Fruit fly (Drosophila melanogaster) whole organism, embryonic: ENCODE measurements around the gene Hexo2.

Experiments used
- Antp ChIP-seq: fragments of 200-800 bp; sonication (Bioruptor generic); optimal IDR thresholded peaks from 3 replicates; lab custom pipeline; 2016; ENCODE audit warnings: missing biosample characterization, missing genetic modification characterization
- CG10274 ChIP-seq: fragments of 200-800 bp; sonication (Bioruptor generic); optimal IDR thresholded peaks from 3 replicates; lab custom pipeline; 2017; ENCODE audit warnings: missing biosample characterization, mild to moderate bottlenecking, missing genetic modification characterization
- CG12219 ChIP-seq: fragments of 200-800 bp; sonication (Bioruptor generic); optimal IDR thresholded peaks from 3 replicates; lab custom pipeline; 2018; ENCODE audit warnings: missing biosample characterization, mild to moderate bottlenecking, missing genetic modification characterization
- CG12942 ChIP-seq: fragments of 200-800 bp; sonication (Bioruptor generic); optimal IDR thresholded peaks from 3 replicates; lab custom pipeline; 2016; ENCODE audit warnings: missing biosample characterization, missing genetic modification characterization
- CG1647 ChIP-seq: fragments of 200-800 bp; sonication (Bioruptor generic); optimal IDR thresholded peaks from 3 replicates; lab custom pipeline; 2016; ENCODE audit warnings: missing biosample characterization, missing genetic modification characterization
- CG17568 ChIP-seq: fragments of 200-800 bp; sonication (Bioruptor generic); optimal IDR thresholded peaks from 2 replicates; lab custom pipeline; 2018; ENCODE audit warnings: missing biosample characterization, mild to moderate bottlenecking, missing genetic modification characterization, moderate library complexity
- CG18262 ChIP-seq: fragments of 200-800 bp; optimal IDR thresholded peaks from 3 replicates; lab custom pipeline; 2019; ENCODE audit warnings: missing biosample characterization, mild to moderate bottlenecking, missing genetic modification characterization, moderate library complexity
- CG2129 ChIP-seq: fragments of 200-800 bp; sonication (Bioruptor generic); IDR thresholded peaks from 2 replicates; pipeline ENCODE4 v1.3.6; 2022; ENCODE audit warnings: missing biosample characterization, missing genetic modification characterization; ENCODE audit not compliant: partially characterized antibody
- CG30020 ChIP-seq: fragments of 200-800 bp; optimal IDR thresholded peaks from 2 replicates; lab custom pipeline; 2019; ENCODE audit warnings: missing biosample characterization, mild to moderate bottlenecking, missing genetic modification characterization, moderate library complexity
- CG32772 ChIP-seq: fragments of 200-800 bp; sonication (Bioruptor generic); IDR thresholded peaks from 2 replicates; pipeline ENCODE4 v1.3.6; 2022; ENCODE audit warnings: missing biosample characterization, missing genetic modification characterization
- CG3726 ChIP-seq: fragments of 200-800 bp; sonication (Bioruptor generic); IDR thresholded peaks from 3 replicates; pipeline ENCODE4, ENCODE4 v1.3.6; 2022; ENCODE audit warnings: missing biosample characterization, missing genetic modification characterization
- CG4360 ChIP-seq: fragments of 200-800 bp; sonication (Bioruptor generic); IDR thresholded peaks from 2 replicates; pipeline ENCODE4 v1.3.6; 2022; ENCODE audit warnings: missing biosample characterization, missing genetic modification characterization
- CG4617 ChIP-seq: fragments of 200-800 bp; sonication (Bioruptor generic); optimal IDR thresholded peaks from 3 replicates; lab custom pipeline; 2016; ENCODE audit warnings: missing biosample characterization, missing genetic modification characterization, borderline replicate concordance
- CG4820 ChIP-seq: fragments of 200-800 bp; sonication (Bioruptor generic); optimal IDR thresholded peaks from 3 replicates; lab custom pipeline; 2016; ENCODE audit warnings: missing biosample characterization, missing genetic modification characterization
- CG6854 ChIP-seq: fragments of 200-800 bp; sonication (Bioruptor generic); optimal IDR thresholded peaks from 3 replicates; lab custom pipeline; 2017; ENCODE audit warnings: missing biosample characterization, mild to moderate bottlenecking, missing genetic modification characterization
- CG7839 ChIP-seq: fragments of 200-800 bp; sonication (Bioruptor generic); optimal IDR thresholded peaks from 3 replicates; lab custom pipeline; 2018; ENCODE audit warnings: missing biosample characterization, mild to moderate bottlenecking, missing genetic modification characterization, moderate library complexity
- CG8765 ChIP-seq: fragments of 200-800 bp; sonication (Bioruptor generic); IDR thresholded peaks from 2 replicates; pipeline ENCODE4 v1.3.6; 2022; ENCODE audit warnings: missing biosample characterization, missing genetic modification characterization
- CG9817 ChIP-seq: fragments of 200-800 bp; sonication (Bioruptor generic); optimal IDR thresholded peaks from 2 replicates; lab custom pipeline; 2018; ENCODE audit warnings: missing biosample characterization, mild to moderate bottlenecking, missing genetic modification characterization, moderate library complexity
- CkIIα-i1 ChIP-seq: fragments of 200-800 bp; sonication (Bioruptor generic); IDR thresholded peaks from 2 replicates; pipeline ENCODE4 v1.3.6; 2022; ENCODE audit warnings: missing biosample characterization, missing genetic modification characterization
- CoRest ChIP-seq: fragments of 200-800 bp; sonication (Bioruptor generic); optimal IDR thresholded peaks from 3 replicates; lab custom pipeline; 2018; ENCODE audit warnings: missing biosample characterization, mild to moderate bottlenecking, missing genetic modification characterization, moderate library complexity
- Dll ChIP-seq: fragments of 200-800 bp; sonication (Bioruptor generic); IDR thresholded peaks from 4 replicates; pipeline ENCODE4 v1.3.6; 2022; ENCODE audit warnings: missing biosample characterization, missing genetic modification characterization; ENCODE audit not compliant: partially characterized antibody
- Dp ChIP-seq: fragments of 200-800 bp; sonication (Bioruptor generic); optimal IDR thresholded peaks from 2 replicates; lab custom pipeline; 2018; ENCODE audit warnings: missing biosample characterization, mild to moderate bottlenecking, missing genetic modification characterization, moderate library complexity
- Dref ChIP-seq: fragments of 200-800 bp; sonication (Bioruptor generic); IDR thresholded peaks from 2 replicates; pipeline ENCODE4 v1.3.6; 2022; ENCODE audit warnings: missing biosample characterization, missing genetic modification characterization
- Elba2 ChIP-seq: fragments of 200-800 bp; sonication (Bioruptor generic); optimal IDR thresholded peaks from 3 replicates; lab custom pipeline; 2016; ENCODE audit warnings: missing biosample characterization, missing genetic modification characterization
- H2.0 ChIP-seq: fragments of 200-800 bp; sonication (Bioruptor generic); IDR thresholded peaks from 2 replicates; pipeline ENCODE4 v1.3.6; 2022; ENCODE audit warnings: missing biosample characterization, missing genetic modification characterization
- Hmx ChIP-seq: fragments of 200-800 bp; sonication (Bioruptor generic); optimal IDR thresholded peaks from 2 replicates; lab custom pipeline; 2016; ENCODE audit warnings: missing biosample characterization, missing genetic modification characterization
- Hr51 ChIP-seq, 2 experiments: fragments of 200-800 bp; sonication (Bioruptor generic); optimal IDR thresholded peaks; 2 replicates in 1 of 2; 3 replicates in 1 of 2; lab custom pipeline; 2016 to 2018; ENCODE audit warnings: missing biosample characterization in 2 of 2, missing genetic modification characterization in 2 of 2, mild to moderate bottlenecking in 1 of 2, moderate library complexity in 1 of 2
- Lpt ChIP-seq: fragments of >200 bp; optimal IDR thresholded peaks from 2 replicates; lab custom pipeline; 2018; ENCODE audit warnings: missing biosample characterization, missing genetic modification characterization
- ap ChIP-seq: fragments of 200-800 bp; sonication (Bioruptor generic); IDR thresholded peaks from 2 replicates; pipeline ENCODE4 v1.3.6; 2022; ENCODE audit warnings: missing biosample characterization, missing genetic modification characterization
- bigmax ChIP-seq: fragments of 200-800 bp; sonication (Bioruptor generic); optimal IDR thresholded peaks from 2 replicates; lab custom pipeline; 2018; ENCODE audit warnings: missing biosample characterization, mild to moderate bottlenecking, missing genetic modification characterization
- bowl ChIP-seq: fragments of 200-800 bp; sonication (Bioruptor generic); IDR thresholded peaks from 2 replicates; pipeline ENCODE4 v1.3.6; 2022; ENCODE audit warnings: missing biosample characterization, missing genetic modification characterization
- danr ChIP-seq: fragments of 200-800 bp; sonication (Bioruptor generic); IDR thresholded peaks from 2 replicates; pipeline ENCODE4 v1.3.6; 2022; ENCODE audit warnings: missing biosample characterization, missing genetic modification characterization
- fd64A ChIP-seq: fragments of 200-800 bp; sonication (Bioruptor generic); optimal IDR thresholded peaks from 3 replicates; lab custom pipeline; 2018; ENCODE audit warnings: missing biosample characterization, mild to moderate bottlenecking, missing genetic modification characterization
- grau ChIP-seq: fragments of 200-800 bp; optimal IDR thresholded peaks from 3 replicates; lab custom pipeline; 2019; ENCODE audit warnings: missing biosample characterization, mild to moderate bottlenecking, missing genetic modification characterization, moderate library complexity
- hbn ChIP-seq: fragments of 200-800 bp; sonication (Bioruptor generic); IDR thresholded peaks from 2 replicates; pipeline ENCODE4 v1.3.6; 2022; ENCODE audit warnings: missing biosample characterization, missing genetic modification characterization; ENCODE audit not compliant: partially characterized antibody
- her ChIP-seq: fragments of 200-800 bp; sonication (Bioruptor generic); optimal IDR thresholded peaks from 2 replicates; lab custom pipeline; 2016; ENCODE audit warnings: missing biosample characterization, missing genetic modification characterization
- insv ChIP-seq, 2 experiments: fragments of 200-800 bp; sonication (Bioruptor generic); optimal IDR thresholded peaks; 3 replicates each; lab custom pipeline; 2016 to 2018; ENCODE audit warnings: missing biosample characterization in 2 of 2, missing genetic modification characterization in 2 of 2
- inv ChIP-seq: fragments of 200-800 bp; sonication (Bioruptor generic); IDR thresholded peaks from 2 replicates; pipeline ENCODE4 v1.3.6; 2022; ENCODE audit warnings: missing biosample characterization, missing genetic modification characterization; ENCODE audit not compliant: partially characterized antibody
- knrl ChIP-seq: fragments of 200-800 bp; sonication (Bioruptor generic); IDR thresholded peaks from 3 replicates; pipeline ENCODE4 v1.3.6; 2022; ENCODE audit warnings: missing biosample characterization, missing genetic modification characterization; ENCODE audit not compliant: partially characterized antibody
- oc ChIP-seq: fragments of 200-800 bp; sonication (Bioruptor generic); optimal IDR thresholded peaks from 2 replicates; lab custom pipeline; 2018; ENCODE audit warnings: missing biosample characterization, mild to moderate bottlenecking, missing genetic modification characterization, moderate library complexity
- pb ChIP-seq: fragments of 200-800 bp; sonication (Bioruptor generic); optimal IDR thresholded peaks from 3 replicates; lab custom pipeline; 2016; ENCODE audit warnings: missing biosample characterization, missing genetic modification characterization
- rib ChIP-seq: fragments of 200-800 bp; sonication (Bioruptor generic); IDR thresholded peaks from 2 replicates; pipeline ENCODE4 v1.3.6; 2022; ENCODE audit warnings: missing biosample characterization, missing genetic modification characterization
- sens ChIP-seq: fragments of 200-800 bp; sonication (Bioruptor generic); peaks from one replicate; lab custom pipeline; 2016; ENCODE audit warnings: missing biosample characterization, missing genetic modification characterization
- sug ChIP-seq: fragments of 200-800 bp; optimal IDR thresholded peaks from 2 replicates; lab custom pipeline; 2019; ENCODE audit warnings: missing biosample characterization, mild to moderate bottlenecking, missing genetic modification characterization, moderate library complexity
- twi ChIP-seq: fragments of 200-800 bp; optimal IDR thresholded peaks from 2 replicates; lab custom pipeline; 2019; ENCODE audit warnings: missing biosample characterization, mild to moderate bottlenecking, missing genetic modification characterization, moderate library complexity
- vnd ChIP-seq: fragments of 200-800 bp; sonication (Bioruptor generic); IDR thresholded peaks from 3 replicates; pipeline ENCODE4 v1.3.6; 2022; ENCODE audit warnings: missing biosample characterization, missing genetic modification characterization; ENCODE audit not compliant: partially characterized antibody

Gene Hexo2

DNA sequence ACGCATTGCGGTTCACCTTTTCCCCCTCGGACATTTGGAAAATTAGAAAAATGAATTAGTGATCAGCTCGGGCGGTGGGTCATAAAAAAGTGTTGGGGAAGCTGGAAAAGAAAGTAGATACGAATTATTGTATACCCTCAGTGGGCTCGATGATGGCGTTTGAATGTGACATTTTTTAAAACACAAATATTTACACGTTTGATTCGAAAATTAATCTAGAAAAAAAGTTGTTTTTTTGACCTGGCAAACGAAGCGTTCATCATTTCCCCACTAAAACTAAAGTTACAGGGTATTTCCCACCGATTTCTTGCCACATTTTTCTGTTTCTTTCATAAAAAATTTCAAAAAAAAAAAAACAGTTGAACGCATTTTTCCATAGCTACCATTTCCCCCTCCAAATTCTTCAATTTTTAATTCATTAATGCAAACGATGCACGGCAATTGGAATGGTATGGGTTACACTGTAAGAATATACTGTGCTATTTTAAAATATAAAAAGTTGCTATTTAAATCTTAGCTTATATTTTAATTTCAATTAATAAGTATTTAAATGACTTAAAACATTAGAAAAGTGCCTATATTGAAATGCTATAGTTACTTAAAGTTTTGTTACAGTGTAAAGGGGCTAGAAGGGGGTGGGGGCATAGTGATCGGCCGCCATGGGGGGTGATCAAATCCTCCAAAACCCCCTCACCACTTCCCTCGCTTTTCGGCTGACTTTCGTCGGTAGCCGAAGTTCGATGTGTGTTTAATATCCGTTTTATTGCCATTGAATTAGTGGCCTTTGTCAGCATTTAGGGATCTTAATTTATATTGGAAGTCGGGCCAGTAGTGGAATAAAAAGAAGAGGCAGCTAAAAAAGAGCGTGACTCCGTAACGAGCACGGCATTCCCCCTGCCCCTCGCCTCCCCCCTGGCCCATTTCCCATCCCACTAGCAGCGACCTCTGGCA is 37.8 kb upstream of the Hexo2 start (continued):
- TF ChIP-seq H2.0 (GFP tag; lab: Robert Waterston, UW) = peak; percentile 46; the same call in 1 of the 2 replicates
- TF ChIP-seq sens = peak; percentile 87
- TF ChIP-seq rib = no peak
- peak; percentile 24 for TF ChIP-seq CG4820 (GFP tag; lab: Kevin White, UChicago)
- TF ChIP-seq bigmax (GFP tag; lab: Kevin White, UChicago) = no peak

DNA sequence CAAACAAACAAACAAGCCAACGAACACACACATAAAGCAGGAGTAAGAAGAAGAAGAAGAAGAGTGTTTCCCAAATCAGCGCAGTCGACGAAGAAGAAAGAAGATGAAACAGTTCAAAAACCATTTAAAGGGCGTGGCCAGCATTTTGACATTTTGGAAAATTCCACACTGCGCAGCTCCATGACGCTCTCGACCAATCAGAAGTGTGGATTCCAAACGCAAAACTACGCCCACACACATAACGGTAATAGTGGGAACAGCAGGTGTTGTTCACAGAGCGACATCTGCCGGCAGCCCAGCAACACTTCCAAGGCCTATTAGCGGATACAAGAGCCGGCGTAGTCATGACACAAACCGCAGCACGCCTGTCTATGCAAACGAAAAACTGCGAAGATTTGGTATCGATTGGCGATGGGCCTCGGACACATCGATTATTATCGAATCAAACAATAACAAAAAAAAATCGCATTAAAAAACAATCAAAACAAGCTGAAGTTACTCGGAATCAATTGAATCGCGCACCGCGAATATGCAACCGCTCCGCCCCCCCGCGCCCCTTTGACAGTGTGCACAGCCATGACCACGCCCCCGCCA is 32.7 kb upstream of the Hexo2 start, which contains the start of gene Rubicon:
Rubicon (plus strand) TSS at position 433 of the 594 bp plus-strand sequence.
- peak; percentile 31 for TF ChIP-seq pb (GFP tag; lab: Kevin White, UChicago)
- TF ChIP-seq danr (GFP tag; lab: Robert Waterston, UW) = no peak
- peak; percentile 97 for TF ChIP-seq Dref (GFP tag; lab: Robert Waterston, UW)
- TF ChIP-seq CG7839 = peak; percentile 15
- no peak for TF ChIP-seq CG10274 (GFP tag; lab: Kevin White, UChicago)
- TF ChIP-seq CG12942 (GFP tag; lab: Kevin White, UChicago) = no peak
- TF ChIP-seq CkIIα-i1 (GFP tag; lab: Robert Waterston, UW) = no peak
- peak; percentile 74 for TF ChIP-seq vnd (GFP tag; lab: Robert Waterston, UW)
- TF ChIP-seq twi (tag; lab: Kevin White, UChicago) = no peak
- no peak for TF ChIP-seq Hmx
- TF ChIP-seq sug = peak; percentile 57
- peak; percentile 58 for TF ChIP-seq Dp
- TF ChIP-seq ap (GFP tag; lab: Robert Waterston, UW) = no peak
- TF ChIP-seq grau (tag; lab: Kevin White, UChicago) = peak; percentile 42
- peak; percentile 84 for TF ChIP-seq knrl (GFP tag; lab: Robert Waterston, UW)
- TF ChIP-seq CG32772 (GFP tag; lab: Robert Waterston, UW) = no peak
- TF ChIP-seq CG30020 (tag; lab: Kevin White, UChicago) = no peak
- peak; percentile 53 for TF ChIP-seq CoRest (tag; lab: Kevin White, UChicago)
- peak; percentile 16 to 24 for TF ChIP-seq Hr51 (GFP tag; optimal IDR thresholded peaks at IDR 0.05; lab: Kevin White, UChicago)
- TF ChIP-seq CG6854 (GFP tag; lab: Kevin White, UChicago) = no peak
- TF ChIP-seq CG18262 (tag; lab: Kevin White, UChicago) = peak; percentile 18
- no peak for TF ChIP-seq CG4360 (GFP tag; lab: Robert Waterston, UW)
- peak in 1 of 2 experiments; percentile 68 for TF ChIP-seq insv (GFP tag; optimal IDR thresholded peaks at IDR 0.05; lab: Kevin White, UChicago)
- peak; percentile 9 for TF ChIP-seq Antp (GFP tag; lab: Kevin White, UChicago)
- TF ChIP-seq inv = peak; percentile 77
- no peak for TF ChIP-seq Elba2 (GFP tag; lab: Kevin White, UChicago)
- TF ChIP-seq CG3726 (GFP tag; lab: Robert Waterston, UW) = no peak
- TF ChIP-seq CG9817 = peak; percentile 44
- no peak for TF ChIP-seq bowl (GFP tag; lab: Robert Waterston, UW)
- TF ChIP-seq hbn (GFP tag; lab: Robert Waterston, UW) = peak; percentile 86
- peak; percentile 47 for TF ChIP-seq her (GFP tag; lab: Kevin White, UChicago)
- no peak for TF ChIP-seq CG12219 (GFP tag; lab: Kevin White, UChicago)
- TF ChIP-seq CG4617 (GFP tag; lab: Kevin White, UChicago) = peak; percentile 49
- peak; percentile 90 for TF ChIP-seq oc (tag; lab: Kevin White, UChicago)
- TF ChIP-seq CG8765 (GFP tag; lab: Robert Waterston, UW) = no peak
- no peak for TF ChIP-seq Lpt (GFP tag; lab: Kevin White, UChicago)
- TF ChIP-seq CG1647 (GFP tag; lab: Kevin White, UChicago) = no peak
- TF ChIP-seq CG17568 = no peak
- TF ChIP-seq Dll (GFP tag; lab: Robert Waterston, UW) = peak; percentile 89
- no peak for TF ChIP-seq fd64A (GFP tag; lab: Kevin White, UChicago)
- peak; percentile 48; the same call in 1 of the 2 replicates for TF ChIP-seq CG2129 (GFP tag; lab: Robert Waterston, UW)
